1 fruit fly cellular context compared by ENCODE assay signal in the genomic region with DNA sequence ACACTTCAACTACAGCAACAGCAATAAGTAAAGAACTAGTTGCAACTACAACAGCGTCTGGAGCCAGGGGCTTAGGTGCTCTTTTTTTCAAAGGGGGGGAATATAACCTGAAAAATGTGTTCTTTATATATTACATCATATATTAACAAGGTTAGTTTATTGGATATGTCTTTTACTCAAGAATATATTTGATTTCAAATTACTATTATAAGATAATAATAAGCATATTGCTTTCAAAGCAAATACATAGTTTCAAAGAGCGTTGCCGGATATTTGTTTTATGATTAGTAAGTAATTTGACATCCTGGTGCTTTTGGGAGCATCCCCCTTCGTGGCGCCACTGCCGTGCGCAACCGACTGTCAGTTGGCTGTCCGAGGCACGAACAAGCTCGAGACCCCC.
A peak's percentile ranks its signal among the peaks of the same experiment; 100 is the strongest.
TF ChIP-seq lines count a peak whose summit lies in the region.

No protein-coding gene starts in this region.

TF ChIP-seq in whole organism, embryonic, 481 proteins besides CTCF, POLR2A, EP300 and RAD21 (continued from another document and continues in another):
- TF ChIP-seq CG17802 (tag; optimal IDR thresholded peaks at IDR 0.05; lab: Kevin White, UChicago) (no peak), sna (GFP tag; IDR thresholded peaks at IDR 0.05; lab: Robert Waterston, UW; ENCODE audit: partially characterized antibody) (no peak), pan (optimal IDR thresholded peaks at IDR 0.05; lab: Kevin White, UChicago) (no peak), pan (GFP tag; optimal IDR thresholded peaks at IDR 0.05 in 1 of 2, IDR thresholded peaks at IDR 0.05 in 1 of 2) (peak in 1 of 2 experiments; percentile 62), insv (GFP tag; optimal IDR thresholded peaks at IDR 0.05; lab: Kevin White, UChicago) (no peak), Jarid2 (GFP tag; optimal IDR thresholded peaks at IDR 0.05; lab: Kevin White, UChicago) (peak; percentile 2), CG12744 (GFP tag; optimal IDR thresholded peaks at IDR 0.05; lab: Kevin White, UChicago) (no peak), gro (GFP tag; optimal IDR thresholded peaks at IDR 0.05; lab: Kevin White, UChicago) (no peak), rib (GFP tag; IDR thresholded peaks at IDR 0.05; lab: Robert Waterston, UW) (no peak), Vsx1 (GFP tag; optimal IDR thresholded peaks at IDR 0.05; lab: Kevin White, UChicago) (no peak), Dip2 (GFP tag; IDR thresholded peaks at IDR 0.05; lab: Robert Waterston, UW) (no peak), hth (optimal IDR thresholded peaks at IDR 0.05; lab: Kevin White, UChicago) (no peak), BtbVII (GFP tag; optimal IDR thresholded peaks at IDR 0.05; lab: Kevin White, UChicago) (no peak), CG13296 (GFP tag; optimal IDR thresholded peaks at IDR 0.05; lab: Kevin White, UChicago) (peak; percentile 35), jumu (GFP tag; optimal IDR thresholded peaks at IDR 0.05; lab: Kevin White, UChicago) (no peak), CG7839 (tag; optimal IDR thresholded peaks at IDR 0.05; lab: Kevin White, UChicago) (peak; percentile 67), Stat92E (GFP tag; optimal IDR thresholded peaks at IDR 0.05; lab: Kevin White, UChicago) (no peak), chinmo (GFP tag; IDR thresholded peaks at IDR 0.05; lab: Robert Waterston, UW; ENCODE audit: partially characterized antibody) (no peak), emc (GFP tag; optimal IDR thresholded peaks at IDR 0.05; lab: Kevin White, UChicago) (no peak), CG1792 (GFP tag; optimal IDR thresholded peaks at IDR 0.05; lab: Kevin White, UChicago) (no peak), Spps (tag; optimal IDR thresholded peaks at IDR 0.05; lab: Kevin White, UChicago) (peak; percentile 33), Neu2 (GFP tag; optimal IDR thresholded peaks at IDR 0.05; lab: Kevin White, UChicago; ENCODE audit: borderline replicate concordance) (no peak), B-H2 (GFP tag; optimal IDR thresholded peaks at IDR 0.05; lab: Kevin White, UChicago) (no peak), Atf6 (GFP tag; IDR thresholded peaks at IDR 0.05; lab: Robert Waterston, UW) (peak; percentile 12; the same call in 1 of the 2 replicates), lab (GFP tag; optimal IDR thresholded peaks at IDR 0.05; lab: Kevin White, UChicago) (no peak), CG9727 (GFP tag; optimal IDR thresholded peaks at IDR 0.05; lab: Kevin White, UChicago) (peak; percentile 31), chif (GFP tag; optimal IDR thresholded peaks at IDR 0.05; lab: Kevin White, UChicago) (no peak), zen2 (GFP tag; IDR thresholded peaks at IDR 0.05; lab: Robert Waterston, UW; ENCODE audit: partially characterized antibody) (no peak), Oli (tag; optimal IDR thresholded peaks at IDR 0.05; lab: Kevin White, UChicago) (peak; percentile 77), Ada2b (GFP tag; IDR thresholded peaks at IDR 0.05; lab: Robert Waterston, UW) (0 out of 2 replicates have a peak, but pooled peaks have one; percentile 26), CG4617 (GFP tag; optimal IDR thresholded peaks at IDR 0.05; lab: Kevin White, UChicago; ENCODE audit: borderline replicate concordance) (no peak), CG10274 (GFP tag; optimal IDR thresholded peaks at IDR 0.05; lab: Kevin White, UChicago) (no peak), twi (tag; optimal IDR thresholded peaks at IDR 0.05; lab: Kevin White, UChicago) (peak; percentile 16), Hr3 (GFP tag; optimal IDR thresholded peaks at IDR 0.05; lab: Kevin White, UChicago) (peak; percentile 44), CG3407 (GFP tag; optimal IDR thresholded peaks at IDR 0.05; lab: Kevin White, UChicago) (peak; percentile 20), ind (GFP tag; optimal IDR thresholded peaks at IDR 0.05; lab: Kevin White, UChicago) (peak; percentile 55), dati (GFP tag; IDR thresholded peaks at IDR 0.05; lab: Robert Waterston, UW) (no peak), CG7963 (GFP tag; IDR thresholded peaks at IDR 0.05; lab: Robert Waterston, UW; ENCODE audit: partially characterized antibody) (no peak), HHEX (GFP tag; optimal IDR thresholded peaks at IDR 0.05; lab: Kevin White, UChicago) (no peak), Dll (GFP tag; IDR thresholded peaks at IDR 0.05; lab: Robert Waterston, UW; ENCODE audit: partially characterized antibody) (no peak), danr (GFP tag; IDR thresholded peaks at IDR 0.05; lab: Robert Waterston, UW) (no peak), HLHmδ (GFP tag; optimal IDR thresholded peaks at IDR 0.05; lab: Kevin White, UChicago) (no peak), CG17328 (GFP tag; IDR thresholded peaks at IDR 0.05; lab: Robert Waterston, UW) (no peak), CG34376 (GFP tag; optimal IDR thresholded peaks at IDR 0.05; lab: Kevin White, UChicago) (no peak), CG4424 (GFP tag; optimal IDR thresholded peaks at IDR 0.05; lab: Kevin White, UChicago) (peak; percentile 41), yki (optimal IDR thresholded peaks at IDR 0.05; lab: Kevin White, UChicago) (no peak), CG7372 (GFP tag; IDR thresholded peaks at IDR 0.05; lab: Robert Waterston, UW) (no peak), CG9437 (GFP tag; optimal IDR thresholded peaks at IDR 0.05; lab: Kevin White, UChicago) (no peak), ci (GFP tag; IDR thresholded peaks at IDR 0.05; lab: Robert Waterston, UW) (no peak), peb (GFP tag; IDR thresholded peaks at IDR 0.05; lab: Robert Waterston, UW) (peak; percentile 52; the same call in 1 of the 2 replicates), CG1529 (GFP tag; optimal IDR thresholded peaks at IDR 0.05; lab: Kevin White, UChicago) (peak; percentile 38), HmgD (GFP tag; optimal IDR thresholded peaks at IDR 0.05; lab: Kevin White, UChicago) (no peak), PHDP (tag; optimal IDR thresholded peaks at IDR 0.05; lab: Kevin White, UChicago) (peak; percentile 47), pum (GFP tag; optimal IDR thresholded peaks at IDR 0.05; lab: Kevin White, UChicago) (no peak), exex (tag; optimal IDR thresholded peaks at IDR 0.05; lab: Kevin White, UChicago) (no peak), CG6654 (GFP tag; optimal IDR thresholded peaks at IDR 0.05; lab: Kevin White, UChicago) (no peak), CG12071 (GFP tag; optimal IDR thresholded peaks at IDR 0.05; lab: Kevin White, UChicago) (no peak), Fer2 (tag; optimal IDR thresholded peaks at IDR 0.05; lab: Kevin White, UChicago) (peak; percentile 3), CG8944 (GFP tag; optimal IDR thresholded peaks at IDR 0.05; lab: Kevin White, UChicago) (no peak), CG6813 (GFP tag; optimal IDR thresholded peaks at IDR 0.05; lab: Kevin White, UChicago) (no peak), CG14860 (GFP tag; IDR thresholded peaks at IDR 0.05; lab: Robert Waterston, UW; ENCODE audit: partially characterized antibody) (no peak), Ptx1 (GFP tag; IDR thresholded peaks at IDR 0.05; lab: Robert Waterston, UW) (peak; percentile 79), jing (GFP tag; optimal IDR thresholded peaks at IDR 0.05; lab: Kevin White, UChicago) (peak; percentile 6), Ravus (GFP tag; IDR thresholded peaks at IDR 0.05; lab: Robert Waterston, UW) (no peak), Blimp-1 (GFP tag; optimal IDR thresholded peaks at IDR 0.05; lab: Kevin White, UChicago) (peak; percentile 62), CG34224 (GFP tag; IDR thresholded peaks at IDR 0.05; lab: Robert Waterston, UW; ENCODE audit: partially characterized antibody) (no peak), CG7928 (GFP tag; optimal IDR thresholded peaks at IDR 0.05; lab: Kevin White, UChicago) (no peak), HLH54F (GFP tag; optimal IDR thresholded peaks at IDR 0.05; lab: Kevin White, UChicago) (no peak), row (GFP tag; IDR thresholded peaks at IDR 0.05; lab: Robert Waterston, UW) (peak; percentile 52), pzg (GFP tag; optimal IDR thresholded peaks at IDR 0.05; lab: Kevin White, UChicago) (no peak), tap (tag; optimal IDR thresholded peaks at IDR 0.05; lab: Kevin White, UChicago) (peak; percentile 41), CG34422 (GFP tag; IDR thresholded peaks at IDR 0.05; lab: Robert Waterston, UW) (no peak), stwl (tag; optimal IDR thresholded peaks at IDR 0.05; lab: Kevin White, UChicago) (no peak), Sry-β (GFP tag; optimal IDR thresholded peaks at IDR 0.05; lab: Kevin White, UChicago) (no peak), CG17359 (tag; optimal IDR thresholded peaks at IDR 0.05; lab: Kevin White, UChicago) (peak; percentile 59), maf-S (GFP tag; optimal IDR thresholded peaks at IDR 0.05; lab: Kevin White, UChicago) (no peak), prd (optimal IDR thresholded peaks at IDR 0.05; lab: Kevin White, UChicago) (no peak), prd (GFP tag; IDR thresholded peaks at IDR 0.05; lab: Robert Waterston, UW) (peak; percentile 61; the same call in 1 of the 3 replicates), gt (GFP tag; IDR thresholded peaks at IDR 0.05; lab: Robert Waterston, UW) (no peak), psq (GFP tag; optimal IDR thresholded peaks at IDR 0.05; lab: Kevin White, UChicago) (no peak), zfh1 (GFP tag; IDR thresholded peaks at IDR 0.05; lab: Robert Waterston, UW) (0 out of 3 replicates have a peak, but pooled peaks have one; percentile 15), CG15514 (GFP tag; optimal IDR thresholded peaks at IDR 0.05; lab: Kevin White, UChicago) (no peak), gsb (GFP tag; IDR thresholded peaks at IDR 0.05; lab: Robert Waterston, UW) (no peak), repo (GFP tag; optimal IDR thresholded peaks at IDR 0.05; lab: Kevin White, UChicago) (no peak), crp (GFP tag; optimal IDR thresholded peaks at IDR 0.05; lab: Kevin White, UChicago) (no peak), CG33557 (GFP tag; optimal IDR thresholded peaks at IDR 0.05; lab: Kevin White, UChicago) (no peak), mirr (GFP tag; optimal IDR thresholded peaks at IDR 0.05; lab: Kevin White, UChicago) (no peak), Dip3 (GFP tag; optimal IDR thresholded peaks at IDR 0.05; lab: Kevin White, UChicago) (no peak), Doc3 (GFP tag; IDR thresholded peaks at IDR 0.05; lab: Robert Waterston, UW; ENCODE audit: partially characterized antibody) (no peak), Hmx (GFP tag; optimal IDR thresholded peaks at IDR 0.05; lab: Kevin White, UChicago) (no peak), CG8478 (optimal IDR thresholded peaks at IDR 0.05; lab: Kevin White, UChicago) (no peak), amos (GFP tag; IDR thresholded peaks at IDR 0.05; lab: Robert Waterston, UW; ENCODE audit: partially characterized antibody) (no peak), CG15601 (tag; optimal IDR thresholded peaks at IDR 0.05; lab: Kevin White, UChicago) (peak; percentile 60), da (GFP tag; optimal IDR thresholded peaks at IDR 0.05; lab: Kevin White, UChicago) (no peak), CG31388 (GFP tag; optimal IDR thresholded peaks at IDR 0.05; lab: Kevin White, UChicago) (no peak), CG7357 (GFP tag; IDR thresholded peaks at IDR 0.05; lab: Robert Waterston, UW) (peak; percentile 45; the same call in 1 of the 3 replicates), CHES-1-like (GFP tag; optimal IDR thresholded peaks at IDR 0.05; lab: Kevin White, UChicago) (no peak), hkb (optimal IDR thresholded peaks at IDR 0.05; lab: Kevin White, UChicago) (no peak), hkb (GFP tag; IDR thresholded peaks at IDR 0.05; lab: Robert Waterston, UW) (no peak), CG10321 (GFP tag; IDR thresholded peaks at IDR 0.05; lab: Robert Waterston, UW) (no peak), CG10209 (GFP tag; optimal IDR thresholded peaks at IDR 0.05; lab: Kevin White, UChicago) (peak; percentile 26), CG6765 (GFP tag; optimal IDR thresholded peaks at IDR 0.05; lab: Kevin White, UChicago) (no peak), gcm (GFP tag; optimal IDR thresholded peaks at IDR 0.05; lab: Kevin White, UChicago) (peak; percentile 45), CG6854 (GFP tag; optimal IDR thresholded peaks at IDR 0.05; lab: Kevin White, UChicago) (no peak), ATbp (GFP tag; optimal IDR thresholded peaks at IDR 0.05; lab: Kevin White, UChicago) (peak; percentile 49), bbx (GFP tag; IDR thresholded peaks at IDR 0.05; lab: Robert Waterston, UW; ENCODE audit: partially characterized antibody) (no peak), CG3163 (GFP tag; optimal IDR thresholded peaks at IDR 0.05; lab: Kevin White, UChicago) (no peak), CG6689 (GFP tag; IDR thresholded peaks at IDR 0.05; lab: Robert Waterston, UW) (peak; percentile 66), Mrtf (GFP tag; IDR thresholded peaks at IDR 0.05; lab: Robert Waterston, UW) (no peak), zfh2 (GFP tag; optimal IDR thresholded peaks at IDR 0.05; lab: Kevin White, UChicago) (no peak), CG11504 (tag; optimal IDR thresholded peaks at IDR 0.05; lab: Kevin White, UChicago) (peak; percentile 77), CG8359 (GFP tag; optimal IDR thresholded peaks at IDR 0.05; lab: Kevin White, UChicago; ENCODE audit: borderline replicate concordance) (peak; percentile 19), Awh (GFP tag; IDR thresholded peaks at IDR 0.05; lab: Robert Waterston, UW) (0 out of 2 replicates have a peak, but pooled peaks have one; percentile 17), CG1603 (tag; optimal IDR thresholded peaks at IDR 0.05; lab: Kevin White, UChicago) (peak; percentile 16), cas (GFP tag; IDR thresholded peaks at IDR 0.05; lab: Robert Waterston, UW) (no peak), CG30403 (GFP tag; optimal IDR thresholded peaks at IDR 0.05; lab: Kevin White, UChicago) (peak; percentile 41), CG13424 (tag; optimal IDR thresholded peaks at IDR 0.05; lab: Kevin White, UChicago) (peak; percentile 72), ash1 (GFP tag; optimal IDR thresholded peaks at IDR 0.05; lab: Kevin White, UChicago) (no peak), dmrt11E (tag; optimal IDR thresholded peaks at IDR 0.05; lab: Kevin White, UChicago) (peak; percentile 44), CG3838 (GFP tag; optimal IDR thresholded peaks at IDR 0.05; lab: Kevin White, UChicago) (no peak), Nf-YA (GFP tag; IDR thresholded peaks at IDR 0.05; lab: Robert Waterston, UW) (no peak), cato (GFP tag; optimal IDR thresholded peaks at IDR 0.05; lab: Kevin White, UChicago; ENCODE audit: borderline replicate concordance) (no peak), CG1024 (GFP tag; IDR thresholded peaks at IDR 0.05; lab: Robert Waterston, UW) (no peak), bcd (GFP tag; optimal IDR thresholded peaks at IDR 0.05; lab: Kevin White, UChicago) (peak; percentile 49), Lhr (GFP tag; optimal IDR thresholded peaks at IDR 0.05; lab: Kevin White, UChicago) (no peak), CG9797 (GFP tag; optimal IDR thresholded peaks at IDR 0.05; lab: Kevin White, UChicago) (no peak), CG10959 (GFP tag; IDR thresholded peaks at IDR 0.05; lab: Robert Waterston, UW) (no peak), CG2875 (GFP tag; optimal IDR thresholded peaks at IDR 0.05; lab: Kevin White, UChicago) (no peak), Ets97D (GFP tag; optimal IDR thresholded peaks at IDR 0.05; lab: Kevin White, UChicago) (no peak)
